Worm (Caenorhabditis elegans) whole organism, early embryonic: Measurements from ENCODE around the gene smap-1.
A peak's percentile ranks its signal among the peaks of the same experiment; 100 is the strongest.

Experiments used
- B0310.2 ChIP-seq: sonication (generic microtip); optimal IDR thresholded peaks from 2 replicates; lab custom pipeline; 2016; ENCODE audit warnings: mild to moderate bottlenecking, missing genetic modification characterization, missing compliant biosample characterization
- F13C5.2 ChIP-seq: sonication (generic microtip); optimal IDR thresholded peaks from 2 replicates; lab custom pipeline; 2017; ENCODE audit warnings: mild to moderate bottlenecking, missing genetic modification characterization, inconsistent platforms, missing compliant biosample characterization
- aly-1 ChIP-seq: sonication (generic microtip); optimal IDR thresholded peaks from 2 replicates; lab custom pipeline; 2016; ENCODE audit warnings: missing genetic modification characterization, missing compliant biosample characterization
- ama-1 ChIP-seq: fragments of 150-350 bp; optimal IDR thresholded peaks from 2 replicates; lab custom pipeline; 2014
- ceh-13 ChIP-seq: fragments of 200-800 bp; sonication (Bioruptor generic); optimal IDR thresholded peaks from 2 replicates; lab custom pipeline; 2018; ENCODE audit warnings: mild to moderate bottlenecking, missing genetic modification characterization, missing compliant biosample characterization
- ceh-36 ChIP-seq: sonication (generic microtip); optimal IDR thresholded peaks from 2 replicates; lab custom pipeline; 2016; ENCODE audit warnings: missing genetic modification characterization, inconsistent platforms, missing compliant biosample characterization
- ets-7 ChIP-seq: sonication (generic microtip); optimal IDR thresholded peaks from 2 replicates; lab custom pipeline; 2016; ENCODE audit warnings: missing genotype, missing genetic modification characterization, missing compliant biosample characterization
- flt-1 ChIP-seq: fragments of 200-800 bp; sonication (Bioruptor generic); IDR thresholded peaks from 2 replicates; pipeline ENCODE4 v1.3.6; 2022; ENCODE audit warnings: missing genetic modification characterization, missing compliant biosample characterization
- hmbx-1 ChIP-seq: sonication (generic microtip); optimal IDR thresholded peaks from 2 replicates; lab custom pipeline; 2016; ENCODE audit warnings: mild to moderate bottlenecking, missing genetic modification characterization, missing compliant biosample characterization
- hmg-4 ChIP-seq: fragments of 200-800 bp; sonication (Bioruptor generic); optimal IDR thresholded peaks from 2 replicates; lab custom pipeline; 2018; ENCODE audit warnings: mild to moderate bottlenecking, missing genetic modification characterization, missing compliant biosample characterization
- hnd-1 ChIP-seq: sonication (generic microtip); optimal IDR thresholded peaks from 2 replicates; lab custom pipeline; 2016; ENCODE audit warnings: missing genetic modification characterization, missing compliant biosample characterization
- pes-1 ChIP-seq: fragments of 200-800 bp; sonication (Bioruptor generic); IDR thresholded peaks from 2 replicates; pipeline ENCODE4 v1.3.6; 2022; ENCODE audit warnings: missing genetic modification reagents, missing genetic modification characterization, missing compliant biosample characterization
- scrt-1 ChIP-seq: fragments of 200-800 bp; sonication (Bioruptor generic); IDR thresholded peaks from 2 replicates; pipeline ENCODE4 v1.3.6; 2022; ENCODE audit warnings: missing genetic modification characterization, missing compliant biosample characterization
- sea-1 ChIP-seq: fragments of 200-800 bp; sonication (Bioruptor generic); conservative IDR thresholded peaks from 2 replicates; pipeline ENCODE4 v1.3.6; 2022; ENCODE audit warnings: missing genetic modification characterization, missing compliant biosample characterization
- tbx-11 ChIP-seq: fragments of 200-800 bp; sonication (Bioruptor generic); IDR thresholded peaks from 2 replicates; pipeline ENCODE4 v1.3.6; 2022; ENCODE audit warnings: missing genetic modification characterization, missing compliant biosample characterization
- tbx-37 ChIP-seq: fragments of 200-800 bp; sonication (Bioruptor generic); conservative IDR thresholded peaks from 2 replicates; pipeline ENCODE4 v1.3.6; 2022; ENCODE audit warnings: missing genetic modification reagents, missing genetic modification characterization, missing compliant biosample characterization
- tra-4 ChIP-seq: sonication (generic microtip); optimal IDR thresholded peaks from 2 replicates; lab custom pipeline; 2017; ENCODE audit warnings: missing genetic modification characterization, missing compliant biosample characterization

The smap-1 gene

DNA sequence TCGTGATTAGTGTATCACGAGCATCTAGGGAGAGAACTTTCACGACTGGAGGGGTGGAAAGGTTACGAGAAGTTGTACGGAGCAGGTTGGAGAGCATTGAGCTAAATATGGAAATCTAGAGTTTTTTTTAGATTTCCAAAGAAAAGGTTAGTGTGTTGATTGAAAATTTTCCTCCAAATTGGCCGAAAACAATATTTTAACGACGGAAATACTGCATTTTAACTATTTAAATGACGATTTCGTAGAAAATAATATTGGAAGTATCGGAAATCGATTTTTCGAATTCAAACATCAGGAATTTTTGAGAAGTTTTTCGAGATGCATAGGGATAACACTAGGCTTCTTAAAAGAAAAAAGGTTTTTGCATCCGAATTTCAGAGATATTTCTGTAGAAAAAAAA is 18.8 kb upstream of the smap-1 start, which contains the start of gene K01G5.10:
TSS of gene K01G5.10 (minus strand) at position 101 of the 400 bp plus-strand sequence.
- TF ChIP-seq F13C5.2 (no peak), tbx-11 (GFP tag; lab: Robert Waterston, UW) (no peak), hmg-4 (GFP tag; lab: Kevin White, UChicago) (no peak), flt-1 (GFP tag; lab: Robert Waterston, UW) (no peak), hmbx-1 (tag; lab: Kevin White, UChicago) (no peak), ama-1 (no peak), ceh-36 (tag; lab: Kevin White, UChicago) (no peak), hnd-1 (tag; lab: Kevin White, UChicago) (no peak), tra-4 (tag; lab: Kevin White, UChicago) (no peak), ets-7 (tag; lab: Kevin White, UChicago) (no peak), B0310.2 (no peak)

DNA sequence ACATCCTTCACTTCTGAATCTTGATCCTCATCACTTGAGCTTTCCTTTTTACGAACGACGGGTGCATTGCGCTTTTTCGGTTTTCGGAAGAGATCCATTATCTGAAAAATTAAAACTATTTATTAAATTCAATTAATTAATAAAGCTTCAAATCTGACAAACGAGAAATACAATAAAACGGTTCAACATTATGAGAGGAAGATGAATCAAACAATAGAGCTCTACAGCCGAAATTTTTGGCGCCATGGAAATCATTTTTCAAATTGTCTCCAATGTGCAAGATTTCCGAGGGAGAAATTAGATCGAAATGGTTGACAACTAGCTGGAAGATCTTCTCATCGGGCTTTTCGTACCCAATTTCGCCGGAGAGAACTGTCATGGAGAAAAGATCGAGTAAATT is 17.9 kb upstream of the smap-1 start, which contains the start of gene rnf-113:
TSS of gene rnf-113 (minus strand) at position 101 of the 400 bp plus-strand sequence.
- no peak for TF ChIP-seq ets-7 (tag; lab: Kevin White, UChicago)
- no peak for TF ChIP-seq ama-1
- TF ChIP-seq hmbx-1 (tag; lab: Kevin White, UChicago), result no peak
- TF ChIP-seq tbx-11 (GFP tag; lab: Robert Waterston, UW), result no peak
- TF ChIP-seq pes-1 (GFP tag; lab: Robert Waterston, UW), result no peak
- TF ChIP-seq hmg-4 (GFP tag; lab: Kevin White, UChicago), result no peak
- TF ChIP-seq tbx-37 (GFP tag; lab: Robert Waterston, UW), result no peak
- no peak for TF ChIP-seq scrt-1 (GFP tag; lab: Robert Waterston, UW)
- TF ChIP-seq F13C5.2, result no peak
- TF ChIP-seq sea-1 (GFP tag; lab: Robert Waterston, UW), result no peak
- no peak for TF ChIP-seq aly-1
- no peak for TF ChIP-seq tra-4 (tag; lab: Kevin White, UChicago)
- no peak for TF ChIP-seq ceh-13 (GFP tag; lab: Kevin White, UChicago)
- no peak for TF ChIP-seq ceh-36 (tag; lab: Kevin White, UChicago)
- TF ChIP-seq B0310.2, result no peak
- TF ChIP-seq hnd-1 (tag; lab: Kevin White, UChicago), result no peak
- TF ChIP-seq flt-1 (GFP tag; lab: Robert Waterston, UW), result no peak

DNA sequence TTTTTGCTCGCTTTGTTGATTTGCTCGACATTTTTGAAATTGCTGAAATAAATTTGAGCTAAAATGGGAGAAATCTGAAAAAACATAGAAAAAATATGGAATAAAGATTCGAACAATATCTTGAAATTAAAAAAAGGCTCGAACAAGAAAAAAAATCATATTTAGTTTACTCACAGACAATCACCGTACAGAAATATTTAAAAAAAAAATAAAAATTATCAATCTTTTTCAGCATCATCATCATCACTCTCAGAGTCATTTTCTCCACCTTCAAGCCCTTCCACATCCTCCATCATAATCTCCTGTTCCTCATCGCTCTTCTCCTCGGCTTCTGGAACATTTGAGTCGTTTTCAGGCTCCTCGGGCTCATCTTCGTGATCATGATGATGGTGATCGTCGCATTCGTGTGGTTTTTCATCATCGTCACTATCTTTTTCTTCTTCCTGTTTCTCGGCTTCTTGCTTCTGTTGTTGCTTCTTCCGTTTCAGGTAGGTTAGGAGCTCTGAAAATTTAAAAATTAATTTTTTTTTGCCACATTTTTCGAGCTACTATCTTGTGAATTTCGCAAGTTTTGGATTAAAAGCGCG is 16.0 kb upstream of the smap-1 start, which contains the start of gene hpl-2:
TSS of gene hpl-2 (minus strand) at position 51 of the 587 bp plus-strand sequence.
- TF ChIP-seq ceh-36 (tag; lab: Kevin White, UChicago) (no peak), scrt-1 (GFP tag; lab: Robert Waterston, UW) (no peak), flt-1 (GFP tag; lab: Robert Waterston, UW) (no peak), hmbx-1 (tag; lab: Kevin White, UChicago) (no peak), tbx-37 (GFP tag; lab: Robert Waterston, UW) (no peak), pes-1 (GFP tag; lab: Robert Waterston, UW) (no peak), sea-1 (GFP tag; lab: Robert Waterston, UW) (no peak), tbx-11 (GFP tag; lab: Robert Waterston, UW) (no peak), hnd-1 (tag; lab: Kevin White, UChicago) (no peak), ama-1 (no peak), aly-1 (no peak), B0310.2 (no peak), tra-4 (tag; lab: Kevin White, UChicago) (no peak), hmg-4 (GFP tag; lab: Kevin White, UChicago) (no peak), ceh-13 (GFP tag; lab: Kevin White, UChicago) (no peak), F13C5.2 (no peak), ets-7 (tag; lab: Kevin White, UChicago) (no peak)

DNA sequence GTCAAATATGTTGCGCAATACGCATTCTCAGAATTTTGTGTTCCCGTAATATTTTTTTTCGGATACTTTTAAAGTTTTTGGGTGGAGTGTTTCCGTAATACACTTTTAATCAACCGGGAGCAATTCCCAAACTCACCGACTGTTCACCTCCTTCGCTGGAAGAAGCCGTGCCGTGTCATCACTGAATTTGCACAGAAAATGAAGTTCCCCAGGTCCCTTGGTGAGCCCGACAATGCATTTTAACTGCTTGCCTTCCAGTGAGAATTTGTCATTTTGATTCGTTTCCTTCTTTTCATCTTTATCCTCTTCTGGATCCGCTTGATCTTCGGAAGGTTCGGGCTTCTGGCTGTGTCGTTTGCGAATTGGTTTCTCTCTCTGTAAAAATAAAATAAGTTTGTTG is 14.8 kb upstream of the smap-1 start:
- TF ChIP-seq tra-4 (tag; lab: Kevin White, UChicago) (no peak), pes-1 (GFP tag; lab: Robert Waterston, UW) (no peak)

- TF ChIP-seq pes-1 (GFP tag; lab: Robert Waterston, UW), result 0 out of 2 replicates have a peak, but pooled peaks have one; percentile 22
These were observed 10.5 kb upstream of the smap-1 start, which contains the start of gene enu-3.6 for ce11 chrIII:10750043-10750442. Gene enu-3.6, plus strand, starts transcription at chrIII:10750434.

ce11 chrIII:10747620-10748479 is 8.3 kb upstream of the smap-1 start, which contains the start of the genes ran-1 and dkc-1:
Gene ran-1, minus strand, starts transcription at chrIII:10747728.
Gene dkc-1, plus strand, starts transcription at chrIII:10748429.
- TF ChIP-seq aly-1 (no peak), F13C5.2 (peak; percentile 33)

DNA sequence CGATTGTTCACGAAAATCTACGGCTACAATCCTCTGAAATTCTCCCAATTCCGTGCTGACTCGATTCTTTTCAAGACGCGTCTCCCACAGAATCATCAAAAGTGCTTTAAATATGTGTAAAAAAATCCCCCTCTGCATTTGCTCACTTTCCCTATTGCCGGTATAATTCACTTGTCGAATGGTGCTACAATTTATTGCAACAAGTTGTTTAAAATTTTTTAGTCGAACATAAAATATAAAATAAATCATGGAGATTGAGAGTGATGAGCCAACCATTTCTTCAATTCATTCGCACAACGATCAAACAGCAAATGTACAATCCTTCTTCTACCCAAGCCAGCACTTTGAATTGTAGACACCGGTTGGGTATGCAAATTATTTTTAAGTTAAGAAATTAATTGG is 6.8 kb upstream of the smap-1 start:
- no peak for TF ChIP-seq hmg-4 (GFP tag; lab: Kevin White, UChicago)
- no peak for TF ChIP-seq pes-1 (GFP tag; lab: Robert Waterston, UW)
- TF ChIP-seq ceh-13 (GFP tag; lab: Kevin White, UChicago), result no peak
- no peak for TF ChIP-seq aly-1
- TF ChIP-seq ama-1, result no peak
- no peak for TF ChIP-seq hmbx-1 (tag; lab: Kevin White, UChicago)
- no peak for TF ChIP-seq tbx-37 (GFP tag; lab: Robert Waterston, UW)
- no peak for TF ChIP-seq ets-7 (tag; lab: Kevin White, UChicago)
- TF ChIP-seq sea-1 (GFP tag; lab: Robert Waterston, UW), result no peak
- no peak for TF ChIP-seq hnd-1 (tag; lab: Kevin White, UChicago)
- TF ChIP-seq F13C5.2, result no peak
- TF ChIP-seq tbx-11 (GFP tag; lab: Robert Waterston, UW), result no peak
